Worm (Caenorhabditis elegans) whole organism, mixed stage, embryonic: ENCODE measurements around the gene ascc-1.
"Not testable (repeated sequence)": the region's sequence is repeated elsewhere in the genome, so short reads cannot be mapped to it uniquely, and the experiment has no call there.

ENCODE experiments used
- M03D4.4 ChIP-seq: sonication (generic microtip); optimal IDR thresholded peaks from 2 replicates; lab custom pipeline; 2017; ENCODE audit warnings: mild to moderate bottlenecking, missing genetic modification characterization, missing compliant biosample characterization
- bed-3 ChIP-seq: fragments of 200-800 bp; sonication (Bioruptor generic); optimal IDR thresholded peaks from 3 replicates; lab custom pipeline; 2018; ENCODE audit warnings: mild to moderate bottlenecking, missing genetic modification characterization, moderate library complexity, missing compliant biosample characterization
- ceh-83 ChIP-seq: fragments of 200-800 bp; sonication (Bioruptor generic); optimal IDR thresholded peaks from 2 replicates; lab custom pipeline; 2018; ENCODE audit warnings: mild to moderate bottlenecking, missing genetic modification characterization, missing compliant biosample characterization
- ces-1 ChIP-seq: fragments of 150-350 bp; optimal IDR thresholded peaks from 2 replicates; lab custom pipeline; 2014; ENCODE audit warnings: missing biosample characterization, missing genetic modification reagents, missing genetic modification characterization
- cnd-1 ChIP-seq: fragments of 200-800 bp; sonication (Bioruptor generic); optimal IDR thresholded peaks from 2 replicates; lab custom pipeline; 2018; ENCODE audit warnings: mild to moderate bottlenecking, missing genetic modification characterization, missing compliant biosample characterization
- drap-1 ChIP-seq: fragments of 200-800 bp; sonication (Bioruptor generic); optimal IDR thresholded peaks from 3 replicates; lab custom pipeline; 2018; ENCODE audit warnings: mild to moderate bottlenecking, missing genetic modification characterization, missing compliant biosample characterization
- elt-1 ChIP-seq: sonication (generic microtip); optimal IDR thresholded peaks from 2 replicates; lab custom pipeline; 2017; ENCODE audit warnings: missing genetic modification characterization, mild to moderate bottlenecking, missing compliant biosample characterization, antibody characterized with exemption, moderate library complexity, borderline replicate concordance; ENCODE audit not compliant: insufficient read depth
- elt-3 ChIP-seq: fragments of 150-350 bp; optimal IDR thresholded peaks from 2 replicates; lab custom pipeline; 2014; ENCODE audit warnings: missing biosample characterization, missing genetic modification characterization
- flh-1 ChIP-seq: fragments of 200-800 bp; sonication (Bioruptor generic); optimal IDR thresholded peaks from 2 replicates; lab custom pipeline; 2018; ENCODE audit warnings: mild to moderate bottlenecking, missing genetic modification characterization, moderate library complexity, missing compliant biosample characterization
- ham-2 ChIP-seq: fragments of 200-800 bp; sonication (Bioruptor generic); optimal IDR thresholded peaks from 2 replicates; lab custom pipeline; 2018; ENCODE audit warnings: mild to moderate bottlenecking, missing genetic modification characterization, missing compliant biosample characterization
- hlh-1 ChIP-seq: fragments of 150-350 bp; optimal IDR thresholded peaks from 2 replicates; lab custom pipeline; 2014; ENCODE audit warnings: missing biosample characterization, missing genetic modification reagents, missing genetic modification characterization
- lin-13 ChIP-seq: fragments of 150-350 bp; optimal IDR thresholded peaks from 2 replicates; lab custom pipeline; 2014; ENCODE audit warnings: missing biosample characterization, missing genetic modification characterization
- lin-32 ChIP-seq: fragments of 200-800 bp; sonication (Bioruptor generic); optimal IDR thresholded peaks from 2 replicates; lab custom pipeline; 2018; ENCODE audit warnings: mild to moderate bottlenecking, missing genetic modification characterization, missing compliant biosample characterization
- lsy-2 ChIP-seq: fragments of 150-350 bp; optimal IDR thresholded peaks from 2 replicates; lab custom pipeline; 2014; ENCODE audit warnings: missing biosample characterization, missing genetic modification characterization
- mab-5 ChIP-seq: fragments of 150-350 bp; optimal IDR thresholded peaks from 2 replicates; lab custom pipeline; 2014; ENCODE audit warnings: missing biosample characterization, missing genetic modification characterization
- mep-1 ChIP-seq: fragments of 150-350 bp; optimal IDR thresholded peaks from 2 replicates; lab custom pipeline; 2017; ENCODE audit warnings: missing biosample characterization, missing genetic modification reagents, missing genetic modification characterization, inconsistent platforms
- mls-2 ChIP-seq: sonication (generic microtip); optimal IDR thresholded peaks from 2 replicates; lab custom pipeline; 2016; ENCODE audit warnings: mild to moderate bottlenecking, missing genetic modification characterization, moderate library complexity, missing compliant biosample characterization
- nhr-12 ChIP-seq: fragments of 150-350 bp; optimal IDR thresholded peaks from 2 replicates; lab custom pipeline; 2014; ENCODE audit warnings: missing biosample characterization, missing genetic modification characterization
- nhr-237 ChIP-seq: fragments of 150-350 bp; optimal IDR thresholded peaks from 2 replicates; lab custom pipeline; 2014; ENCODE audit warnings: missing biosample characterization, missing genetic modification characterization
- nhr-28 ChIP-seq: fragments of 150-350 bp; optimal IDR thresholded peaks from 2 replicates; lab custom pipeline; 2014; ENCODE audit warnings: missing biosample characterization, missing genetic modification characterization
- nhr-76 ChIP-seq: sonication (generic microtip); optimal IDR thresholded peaks from 2 replicates; lab custom pipeline; 2017; ENCODE audit warnings: missing biosample characterization, missing genetic modification characterization
- pha-4 ChIP-seq: fragments of 150-350 bp; optimal IDR thresholded peaks from 2 replicates; lab custom pipeline; 2018; ENCODE audit warnings: missing biosample characterization, missing genetic modification reagents, missing genetic modification characterization
- sem-2 ChIP-seq: fragments of 200-800 bp; sonication (Bioruptor generic); optimal IDR thresholded peaks from 2 replicates; lab custom pipeline; 2018; ENCODE audit warnings: mild to moderate bottlenecking, missing genetic modification characterization, missing compliant biosample characterization
- snpc-4 ChIP-seq: fragments of 150-350 bp; optimal IDR thresholded peaks from 2 replicates; lab custom pipeline; 2014; ENCODE audit warnings: missing biosample characterization, missing genetic modification characterization
- sptf-1 ChIP-seq: sonication (generic microtip); optimal IDR thresholded peaks from 2 replicates; lab custom pipeline; 2017; ENCODE audit warnings: mild to moderate bottlenecking, missing genetic modification characterization, moderate library complexity, missing compliant biosample characterization
- tbx-8 ChIP-seq: fragments of 200-800 bp; sonication (Bioruptor generic); optimal IDR thresholded peaks from 2 replicates; lab custom pipeline; 2018; ENCODE audit warnings: mild to moderate bottlenecking, missing genetic modification characterization, moderate library complexity, missing compliant biosample characterization
- unc-120 ChIP-seq: sonication (generic microtip); optimal IDR thresholded peaks from 2 replicates; lab custom pipeline; 2017; ENCODE audit warnings: missing genetic modification characterization, missing compliant biosample characterization; ENCODE audit not compliant: poor library complexity, severe bottlenecking
- unc-39 ChIP-seq: fragments of 150-350 bp; optimal IDR thresholded peaks from 2 replicates; lab custom pipeline; 2014; ENCODE audit warnings: missing biosample characterization, missing genetic modification characterization
- unc-62 ChIP-seq: fragments of 150-350 bp; optimal IDR thresholded peaks from 2 replicates; lab custom pipeline; 2014; ENCODE audit warnings: missing biosample characterization, missing genetic modification reagents, missing genetic modification characterization
- zip-8 ChIP-seq: fragments of 150-350 bp; optimal IDR thresholded peaks from 2 replicates; lab custom pipeline; 2014; ENCODE audit warnings: missing biosample characterization, missing genetic modification characterization
- ztf-11 ChIP-seq: fragments of 150-350 bp; optimal IDR thresholded peaks from 2 replicates; lab custom pipeline; 2014; ENCODE audit warnings: missing biosample characterization, missing genetic modification characterization

The ascc-1 gene

DNA sequence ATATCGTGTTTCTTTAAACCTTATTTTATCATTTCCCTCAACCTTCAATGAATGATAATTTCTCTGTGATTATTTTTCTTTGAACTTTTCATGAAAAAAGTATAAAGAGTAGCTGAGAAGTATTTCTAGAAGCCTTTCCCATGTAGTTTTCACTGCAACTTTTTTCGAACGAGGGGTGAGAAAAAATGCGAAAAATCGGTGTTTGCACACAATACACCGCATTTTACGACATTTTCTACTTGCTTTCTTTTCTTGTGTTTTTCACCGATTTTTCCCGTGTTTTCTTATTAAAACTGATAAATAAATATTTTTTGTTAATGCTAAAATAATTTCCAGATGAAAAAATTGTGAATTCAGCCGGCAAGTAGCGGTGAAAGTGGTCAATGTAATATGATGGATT is 41.4 kb downstream of the ascc-1 start, which contains the start of gene C50D2.10:
Gene C50D2.10, plus strand, starts transcription at position 245 of the 400 bp plus-strand sequence.
- TF ChIP-seq elt-1; lin-13 (tag; lab: Kevin White, UChicago); lsy-2: not testable (repeated sequence)

ce11 chrII:101176-101575 is 43.7 kb downstream of the ascc-1 start:
- peak; percentile 6 for TF ChIP-seq ceh-83 (GFP tag; lab: Kevin White, UChicago)
- no peak for TF ChIP-seq mab-5 (tag; lab: Kevin White, UChicago)

- TF ChIP-seq lin-32 (GFP tag; lab: Kevin White, UChicago), result no peak
- TF ChIP-seq sem-2, result no peak
- no peak for TF ChIP-seq elt-1
- TF ChIP-seq sptf-1, result no peak
- TF ChIP-seq hlh-1 (tag; lab: Kevin White, UChicago), result no peak
- TF ChIP-seq cnd-1 (tag; lab: Kevin White, UChicago), result no peak
- TF ChIP-seq elt-3 (tag; lab: Kevin White, UChicago), result no peak
- TF ChIP-seq ztf-11 (tag; lab: Kevin White, UChicago), result no peak
- no peak for TF ChIP-seq ham-2
- TF ChIP-seq nhr-76 (tag; lab: Kevin White, UChicago), result no peak
- no peak for TF ChIP-seq unc-120
- TF ChIP-seq nhr-28, result no peak
- TF ChIP-seq unc-39 (tag; lab: Kevin White, UChicago), result no peak
- no peak for TF ChIP-seq mab-5 (tag; lab: Kevin White, UChicago)
- no peak for TF ChIP-seq zip-8
- no peak for TF ChIP-seq tbx-8 (GFP tag; lab: Kevin White, UChicago)
- no peak for TF ChIP-seq drap-1 (GFP tag; lab: Kevin White, UChicago)
- no peak for TF ChIP-seq nhr-237
These were observed 46.8 kb downstream of the ascc-1 start, which contains the start of gene col-68 for ce11 chrII:104234-104633. Gene col-68 (plus strand): TSS chrII:104534.

ce11 chrII:105327-105882 is 47.9 kb downstream of the ascc-1 start:
- TF ChIP-seq cnd-1 (tag; lab: Kevin White, UChicago) (no peak), unc-62 (GFP tag; lab: Kevin White, UChicago) (no peak), mls-2 (tag; lab: Kevin White, UChicago) (no peak), nhr-12 (tag; lab: Kevin White, UChicago) (no peak), mep-1 (tag; lab: Kevin White, UChicago) (no peak), lin-13 (tag; lab: Kevin White, UChicago) (no peak), ztf-11 (tag; lab: Kevin White, UChicago) (no peak), bed-3 (GFP tag; lab: Kevin White, UChicago) (no peak), snpc-4 (tag; lab: Kevin White, UChicago) (no peak), pha-4 (tag; lab: Kevin White, UChicago) (no peak), hlh-1 (tag; lab: Kevin White, UChicago) (no peak), nhr-28 (no peak), sptf-1 (no peak), M03D4.4 (tag; lab: Kevin White, UChicago) (no peak)

DNA sequence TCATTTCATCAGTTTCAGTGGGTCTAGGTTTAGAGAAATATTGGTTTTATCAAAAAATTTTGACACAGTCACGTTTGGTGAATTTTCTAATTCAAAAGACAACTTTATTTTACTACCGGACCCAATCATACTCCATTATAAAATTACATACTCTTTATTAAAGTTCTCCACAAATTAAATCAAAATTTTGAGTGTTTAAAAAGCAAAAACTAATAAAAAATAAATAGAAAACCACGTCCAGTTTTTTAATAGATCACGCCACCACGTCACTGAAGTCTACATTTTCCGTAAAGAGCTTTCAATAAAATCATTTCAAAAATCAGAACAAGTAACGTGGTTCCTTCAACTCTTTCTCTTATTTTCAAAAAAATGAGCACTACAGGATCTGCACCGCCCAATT is 48.4 kb downstream of the ascc-1 start, which contains the start of gene txt-1:
Gene txt-1, plus strand, starts transcription at position 301 of the 400 bp plus-strand sequence.
- TF ChIP-seq mab-5 (tag; lab: Kevin White, UChicago), result no peak
- no peak for TF ChIP-seq nhr-28
- TF ChIP-seq flh-1 (GFP tag; lab: Kevin White, UChicago), result no peak

DNA sequence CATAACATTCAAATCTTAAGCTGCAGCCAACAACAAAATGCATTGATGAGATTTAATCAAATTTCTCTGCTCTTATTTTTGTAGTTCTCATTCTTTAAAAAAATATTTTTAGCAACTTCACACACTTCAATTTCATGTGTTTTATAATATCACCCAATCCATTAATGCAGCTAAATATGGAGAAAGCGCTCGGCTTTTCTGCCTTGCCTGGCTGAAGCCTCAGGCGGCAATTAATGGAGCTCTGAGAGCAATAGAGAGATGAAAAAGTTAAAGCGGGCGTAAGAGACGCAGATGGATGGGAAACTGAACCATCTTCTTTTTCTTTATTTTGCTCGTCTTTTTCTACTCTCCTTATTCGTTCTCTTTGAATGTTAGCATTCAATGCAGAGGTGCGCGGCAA is 50.2 kb downstream of the ascc-1 start:
- TF ChIP-seq mls-2 (tag; lab: Kevin White, UChicago) (peak; percentile 4), lin-13 (tag; lab: Kevin White, UChicago) (no peak), ces-1 (GFP tag; lab: Kevin White, UChicago) (peak; percentile 67)
